Worm (Caenorhabditis elegans): ENCODE data around the gene dhhc-5.

ce11 chrIII:6798906-6799305 is 50.0 kb downstream of the dhhc-5 start:
- no peak for TF ChIP-seq egl-27 (tag; optimal IDR thresholded peaks at IDR 0.05)
- no peak for TF ChIP-seq vab-7 (GFP tag; IDR thresholded peaks at IDR 0.05)
- TF ChIP-seq hlh-30 (tag; optimal IDR thresholded peaks at IDR 0.05; ENCODE audit: insufficient read depth), result no peak
- no peak for TF ChIP-seq D1046.2 (GFP tag; IDR thresholded peaks at IDR 0.05)
- TF ChIP-seq lir-3 (tag; optimal IDR thresholded peaks at IDR 0.05), result no peak
- TF ChIP-seq lin-38 (GFP tag; IDR thresholded peaks at IDR 0.05), result no peak
- TF ChIP-seq nhr-11 (tag; optimal IDR thresholded peaks at IDR 0.05), result no peak
